Fruit fly (Drosophila melanogaster): Measurements from ENCODE around the gene SclB.

- TF ChIP-seq CG8478 (optimal IDR thresholded peaks at IDR 0.05) = no peak
- TF ChIP-seq CTCF (optimal IDR thresholded peaks at IDR 0.05) = no peak
Measured at dm6 chr2L:16790671-16791270, 47.0 kb upstream of the SclB start, which contains the start of gene Cyt-b5-r.
